Worm (Caenorhabditis elegans): ENCODE measurements around the gene nhr-12.

DNA sequence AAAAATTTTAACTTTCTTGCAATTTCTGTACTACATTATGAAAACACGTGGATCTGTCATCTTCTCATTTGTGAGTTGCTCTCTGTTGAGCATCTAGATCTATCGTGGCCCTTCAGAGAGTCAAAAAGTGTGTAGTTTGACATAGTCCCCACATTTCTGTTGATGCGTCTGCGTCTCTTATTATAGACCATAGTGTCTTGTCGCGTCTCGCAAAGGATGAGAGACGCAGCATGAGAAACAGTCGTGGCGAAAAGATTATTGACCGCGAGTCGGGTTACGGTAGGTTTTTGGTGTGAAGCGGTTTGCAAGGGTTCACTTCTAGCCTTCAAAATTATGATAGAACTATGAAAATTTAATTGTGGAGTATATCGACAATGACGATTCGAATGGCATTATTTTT is 41.6 kb downstream of the nhr-12 start:
- TF ChIP-seq hmg-4 (GFP tag; optimal IDR thresholded peaks at IDR 0.05) (no peak), ama-1 (optimal IDR thresholded peaks at IDR 0.05) (no peak), flt-1 (GFP tag; IDR thresholded peaks at IDR 0.05) (0 out of 2 replicates have a peak, but pooled peaks have one; percentile 9)

All from whole organism, early embryonic.